Fruit fly (Drosophila melanogaster) whole organism, embryonic: Measurements from ENCODE around the gene CG16813.
A peak's percentile ranks its signal among the peaks of the same experiment; 100 is the strongest.

Source experiments
- Bgb ChIP-seq: fragments of 200-800 bp; sonication (Bioruptor generic); IDR thresholded peaks from 2 replicates; pipeline ENCODE4 v1.3.6; 2022; ENCODE audit warnings: missing biosample characterization, missing genetic modification characterization; ENCODE audit not compliant: partially characterized antibody
- CG10274 ChIP-seq: fragments of 200-800 bp; sonication (Bioruptor generic); optimal IDR thresholded peaks from 3 replicates; lab custom pipeline; 2017; ENCODE audit warnings: missing biosample characterization, mild to moderate bottlenecking, missing genetic modification characterization
- CG10543 ChIP-seq: fragments of 200-800 bp; sonication (Bioruptor generic); optimal IDR thresholded peaks from 3 replicates; lab custom pipeline; 2017; ENCODE audit warnings: missing biosample characterization, mild to moderate bottlenecking, missing genetic modification characterization, moderate library complexity
- CG10654 ChIP-seq: fragments of 200-800 bp; sonication (Bioruptor generic); optimal IDR thresholded peaks from 2 replicates; lab custom pipeline; 2016; ENCODE audit warnings: missing biosample characterization, missing genetic modification characterization
- CG12155 ChIP-seq: fragments of 200-800 bp; sonication (Bioruptor generic); optimal IDR thresholded peaks from 3 replicates; lab custom pipeline; 2016; ENCODE audit warnings: missing biosample characterization, missing genetic modification characterization
- CG12299 ChIP-seq: fragments of 200-800 bp; sonication (Bioruptor generic); optimal IDR thresholded peaks from 2 replicates; lab custom pipeline; 2018; ENCODE audit warnings: missing biosample characterization, mild to moderate bottlenecking, missing genetic modification characterization
- CG13624 ChIP-seq: fragments of 200-800 bp; sonication (Bioruptor generic); optimal IDR thresholded peaks from 2 replicates; lab custom pipeline; 2016; ENCODE audit warnings: missing biosample characterization, missing genetic modification characterization
- CG14860 ChIP-seq: fragments of 200-800 bp; sonication (Bioruptor generic); IDR thresholded peaks from 3 replicates; pipeline ENCODE4 v1.3.6; 2022; ENCODE audit warnings: missing biosample characterization, missing genetic modification characterization; ENCODE audit not compliant: partially characterized antibody
- CG15514 ChIP-seq: fragments of 200-800 bp; sonication (Bioruptor generic); optimal IDR thresholded peaks from 3 replicates; lab custom pipeline; 2017; ENCODE audit warnings: missing biosample characterization, missing genetic modification characterization, mild to moderate bottlenecking, moderate library complexity, missing genetic modification reagents
- CG1647 ChIP-seq: fragments of 200-800 bp; sonication (Bioruptor generic); optimal IDR thresholded peaks from 3 replicates; lab custom pipeline; 2016; ENCODE audit warnings: missing biosample characterization, missing genetic modification characterization
- CG16863 ChIP-seq: fragments of 200-800 bp; sonication (Bioruptor generic); optimal IDR thresholded peaks from 3 replicates; lab custom pipeline; 2016; ENCODE audit warnings: missing biosample characterization, missing genetic modification characterization
- CG17802 ChIP-seq: fragments of 200-800 bp; sonication (Bioruptor generic); optimal IDR thresholded peaks from 2 replicates; lab custom pipeline; 2018; ENCODE audit warnings: missing biosample characterization, mild to moderate bottlenecking, missing genetic modification characterization, moderate library complexity
- CG18262 ChIP-seq: fragments of 200-800 bp; optimal IDR thresholded peaks from 3 replicates; lab custom pipeline; 2019; ENCODE audit warnings: missing biosample characterization, mild to moderate bottlenecking, missing genetic modification characterization, moderate library complexity
- CG1832 ChIP-seq: fragments of 200-800 bp; sonication (Bioruptor generic); optimal IDR thresholded peaks from 2 replicates; lab custom pipeline; 2017; ENCODE audit warnings: missing biosample characterization, mild to moderate bottlenecking, missing genetic modification characterization, inconsistent platforms
- CG2116 ChIP-seq: fragments of 200-800 bp; sonication (Bioruptor generic); optimal IDR thresholded peaks from 3 replicates; lab custom pipeline; 2018; ENCODE audit warnings: missing biosample characterization, mild to moderate bottlenecking, missing genetic modification characterization
- CG2199 ChIP-seq: fragments of 200-800 bp; sonication (Bioruptor generic); IDR thresholded peaks from 3 replicates; pipeline ENCODE4 v1.3.6; 2022; ENCODE audit warnings: missing biosample characterization, missing genetic modification characterization
- CG3163 ChIP-seq: fragments of 200-800 bp; sonication (Bioruptor generic); optimal IDR thresholded peaks from 3 replicates; lab custom pipeline; 2016; ENCODE audit warnings: missing biosample characterization, missing genetic modification characterization
- CG4730 ChIP-seq: fragments of 200-800 bp; sonication (Bioruptor generic); IDR thresholded peaks from 2 replicates; pipeline ENCODE4 v1.3.6; 2022; ENCODE audit warnings: missing biosample characterization, missing genetic modification characterization
- CG5180 ChIP-seq: fragments of 200-800 bp; sonication (Bioruptor generic); optimal IDR thresholded peaks from 3 replicates; lab custom pipeline; 2017; ENCODE audit warnings: missing biosample characterization, missing genetic modification characterization, mild to moderate bottlenecking, moderate library complexity, missing genetic modification reagents
- CG7786 ChIP-seq: fragments of 200-800 bp; sonication (Bioruptor generic); optimal IDR thresholded peaks from 2 replicates; lab custom pipeline; 2016; ENCODE audit warnings: missing biosample characterization, missing genetic modification characterization
- CG9817 ChIP-seq: fragments of 200-800 bp; sonication (Bioruptor generic); optimal IDR thresholded peaks from 2 replicates; lab custom pipeline; 2018; ENCODE audit warnings: missing biosample characterization, mild to moderate bottlenecking, missing genetic modification characterization, moderate library complexity
- D19B ChIP-seq: fragments of 200-800 bp; sonication (Bioruptor generic); optimal IDR thresholded peaks from 2 replicates; lab custom pipeline; 2017; ENCODE audit warnings: missing biosample characterization, mild to moderate bottlenecking, missing genetic modification characterization
- Hr78 ChIP-seq, 2 experiments: fragments of 200-800 bp in 1 of 2; fragments of >200 bp in 1 of 2; sonication (Bioruptor generic) in 1 of 2; optimal IDR thresholded peaks; 2 replicates each; lab custom pipeline; 2017 to 2019; ENCODE audit warnings: missing biosample characterization in 2 of 2, missing genetic modification characterization in 2 of 2, mild to moderate bottlenecking in 1 of 2, moderate library complexity in 1 of 2
- Lhr ChIP-seq: fragments of 200-800 bp; sonication (Bioruptor generic); optimal IDR thresholded peaks from 3 replicates; lab custom pipeline; 2017; ENCODE audit warnings: mild to moderate bottlenecking, missing biosample characterization, missing genetic modification reagents, missing genetic modification characterization
- Max ChIP-seq: fragments of 200-800 bp; sonication (Bioruptor generic); optimal IDR thresholded peaks from 2 replicates; lab custom pipeline; 2016; ENCODE audit warnings: missing biosample characterization, mild to moderate bottlenecking, missing genetic modification characterization
- Mes4 ChIP-seq: fragments of 200-800 bp; sonication (Bioruptor generic); optimal IDR thresholded peaks from 2 replicates; lab custom pipeline; 2016; ENCODE audit warnings: missing biosample characterization, missing genetic modification characterization
- Ravus ChIP-seq: fragments of 200-800 bp; sonication (Bioruptor generic); IDR thresholded peaks from 2 replicates; pipeline ENCODE4 v1.3.6; 2022; ENCODE audit warnings: missing biosample characterization, missing genetic modification characterization
- Sry-δ ChIP-seq: fragments of 200-800 bp; sonication (Bioruptor generic); optimal IDR thresholded peaks from 2 replicates; lab custom pipeline; 2016; ENCODE audit warnings: missing biosample characterization, missing genetic modification characterization
- ase ChIP-seq: fragments of 200-800 bp; sonication (Bioruptor generic); IDR thresholded peaks from 3 replicates; pipeline ENCODE4 v1.3.6; 2022; ENCODE audit warnings: missing biosample characterization, missing genetic modification characterization
- caup ChIP-seq: fragments of 200-800 bp; sonication (Bioruptor generic); optimal IDR thresholded peaks from 3 replicates; lab custom pipeline; 2017; ENCODE audit warnings: missing biosample characterization, mild to moderate bottlenecking, missing genetic modification characterization, moderate library complexity; ENCODE audit not compliant: severe bottlenecking
- chif ChIP-seq, 2 experiments: fragments of 200-800 bp; sonication (Bioruptor generic); optimal IDR thresholded peaks; 3 replicates each; lab custom pipeline; 2016; ENCODE audit warnings: missing biosample characterization in 2 of 2, missing genetic modification characterization in 2 of 2
- chn ChIP-seq: fragments of 200-800 bp; sonication (Bioruptor generic); optimal IDR thresholded peaks from 2 replicates; lab custom pipeline; 2016; ENCODE audit warnings: missing biosample characterization, missing genetic modification characterization
- ci ChIP-seq: fragments of 200-800 bp; sonication (Bioruptor generic); IDR thresholded peaks from 3 replicates; pipeline ENCODE4 v1.3.6; 2022; ENCODE audit warnings: missing biosample characterization, missing genetic modification characterization
- dimm ChIP-seq: fragments of 200-800 bp; sonication (Bioruptor generic); IDR thresholded peaks from 2 replicates; pipeline ENCODE4 v1.3.6; 2022; ENCODE audit warnings: missing biosample characterization, missing genetic modification characterization
- fu2 ChIP-seq: fragments of 200-800 bp; sonication (Bioruptor generic); optimal IDR thresholded peaks from 2 replicates; lab custom pipeline; 2016; ENCODE audit warnings: missing biosample characterization, missing genetic modification characterization
- gce ChIP-seq: fragments of 200-800 bp; sonication (Bioruptor generic); IDR thresholded peaks from 3 replicates; pipeline ENCODE4 v1.3.6; 2022; ENCODE audit warnings: missing biosample characterization, missing genetic modification characterization
- gcm2 ChIP-seq: fragments of 200-800 bp; sonication (Bioruptor generic); optimal IDR thresholded peaks from 2 replicates; lab custom pipeline; 2016; ENCODE audit warnings: missing biosample characterization, missing genetic modification characterization
- gem ChIP-seq: fragments of 200-800 bp; sonication (Bioruptor generic); optimal IDR thresholded peaks from 2 replicates; lab custom pipeline; 2019; ENCODE audit warnings: missing biosample characterization, mild to moderate bottlenecking, missing genetic modification characterization, moderate library complexity
- gfzf ChIP-seq: fragments of 200-800 bp; sonication (Bioruptor generic); optimal IDR thresholded peaks from 2 replicates; lab custom pipeline; 2016; ENCODE audit warnings: missing biosample characterization, mild to moderate bottlenecking, missing genetic modification characterization, moderate library complexity
- hb ChIP-seq: fragments of 200-800 bp; sonication (Bioruptor generic); IDR thresholded peaks from 3 replicates; pipeline ENCODE4 v1.3.6; 2022; ENCODE audit warnings: missing biosample characterization, missing genetic modification characterization; ENCODE audit not compliant: partially characterized antibody
- nom ChIP-seq: fragments of 200-800 bp; sonication (Bioruptor generic); optimal IDR thresholded peaks from 2 replicates; lab custom pipeline; 2017; ENCODE audit warnings: missing biosample characterization, missing genetic modification characterization, mild to moderate bottlenecking, moderate library complexity, missing genetic modification reagents
- otp ChIP-seq: fragments of 200-800 bp; sonication (Bioruptor generic); IDR thresholded peaks from 3 replicates; pipeline ENCODE4, ENCODE4 v1.3.6; 2022; ENCODE audit warnings: missing biosample characterization, missing genetic modification characterization
- repo ChIP-seq: fragments of 200-800 bp; sonication (Bioruptor generic); optimal IDR thresholded peaks from 2 replicates; lab custom pipeline; 2016; ENCODE audit warnings: missing biosample characterization, missing genetic modification characterization
- ro ChIP-seq: fragments of 200-800 bp; sonication (Bioruptor generic); IDR thresholded peaks from 2 replicates; pipeline ENCODE4 v1.3.6; 2022; ENCODE audit warnings: missing biosample characterization, missing genetic modification characterization
- schlank ChIP-seq: fragments of 200-800 bp; sonication (Bioruptor generic); optimal IDR thresholded peaks from 2 replicates; lab custom pipeline; 2018; ENCODE audit warnings: missing biosample characterization, mild to moderate bottlenecking, missing genetic modification characterization
- scrt ChIP-seq: fragments of 200-800 bp; sonication (Bioruptor generic); optimal IDR thresholded peaks from 2 replicates; lab custom pipeline; 2018; ENCODE audit warnings: missing biosample characterization, mild to moderate bottlenecking, missing genetic modification characterization, moderate library complexity
- sima ChIP-seq: fragments of 200-800 bp; sonication (Bioruptor generic); optimal IDR thresholded peaks from 2 replicates; lab custom pipeline; 2016; ENCODE audit warnings: missing biosample characterization, missing genetic modification characterization
- tx ChIP-seq: fragments of 200-800 bp; sonication (Bioruptor generic); optimal IDR thresholded peaks from 2 replicates; lab custom pipeline; 2016; ENCODE audit warnings: missing biosample characterization, missing genetic modification characterization
- wek ChIP-seq: fragments of 200-800 bp; sonication (Bioruptor generic); optimal IDR thresholded peaks from 3 replicates; lab custom pipeline; 2018; ENCODE audit warnings: missing biosample characterization, mild to moderate bottlenecking, missing genetic modification characterization, moderate library complexity
- wor ChIP-seq: fragments of 200-800 bp; sonication (Bioruptor generic); IDR thresholded peaks from 2 replicates; pipeline ENCODE4 v1.3.6; 2022; ENCODE audit warnings: missing biosample characterization, missing genetic modification characterization
- zfh2 ChIP-seq: fragments of 200-800 bp; sonication (Bioruptor generic); optimal IDR thresholded peaks from 2 replicates; lab custom pipeline; 2016; ENCODE audit warnings: missing biosample characterization, missing genetic modification characterization

CG16813 gene

dm6 chr2L:13191894-13192293 lies 35.4 kb upstream of the CG16813 start, which contains the start of the genes CG16974 and Edem2 (continued):
- TF ChIP-seq CG18262 (tag; lab: Kevin White, UChicago) (no peak), zfh2 (GFP tag; lab: Kevin White, UChicago) (peak; percentile 58), CG10274 (no peak), CG14860 (GFP tag; lab: Robert Waterston, UW) (no peak), chif (GFP tag; optimal IDR thresholded peaks at IDR 0.05; lab: Kevin White, UChicago) (peak in 1 of 2 experiments; percentile 40), fu2 (no peak), gcm2 (no peak), scrt (GFP tag; lab: Kevin White, UChicago) (no peak), CG12299 (tag; lab: Kevin White, UChicago) (peak; percentile 69), nom (GFP tag; lab: Kevin White, UChicago) (no peak), gce (GFP tag; lab: Robert Waterston, UW) (no peak), hb (GFP tag; lab: Robert Waterston, UW) (no peak), CG5180 (GFP tag; lab: Kevin White, UChicago) (no peak), schlank (tag; lab: Kevin White, UChicago) (no peak), ase (GFP tag; lab: Robert Waterston, UW) (peak; percentile 48; the same call in 2 of the 3 replicates), CG16863 (GFP tag; lab: Kevin White, UChicago) (no peak), Hr78 (GFP tag; optimal IDR thresholded peaks at IDR 0.05; lab: Kevin White, UChicago) (no peak), wor (GFP tag; lab: Robert Waterston, UW) (peak; percentile 20; the same call in 1 of the 2 replicates), CG2199 (GFP tag; lab: Robert Waterston, UW) (no peak), CG10543 (GFP tag; lab: Kevin White, UChicago) (no peak), Lhr (GFP tag; lab: Kevin White, UChicago) (peak; percentile 89), CG4730 (peak; percentile 69), sima (no peak), chn (GFP tag; lab: Kevin White, UChicago) (peak; percentile 68), Bgb (GFP tag; lab: Robert Waterston, UW) (no peak), otp (GFP tag; lab: Robert Waterston, UW) (0 out of 3 replicates have a peak, but pooled peaks have one; percentile 53), Max (GFP tag; lab: Kevin White, UChicago) (peak; percentile 60), caup (GFP tag; lab: Kevin White, UChicago) (peak; percentile 64), CG1832 (GFP tag; lab: Kevin White, UChicago) (no peak), D19B (GFP tag; lab: Kevin White, UChicago) (no peak), CG10654 (GFP tag; lab: Kevin White, UChicago) (peak; percentile 73), wek (no peak), CG13624 (GFP tag; lab: Kevin White, UChicago) (no peak), Sry-δ (peak; percentile 3), repo (GFP tag; lab: Kevin White, UChicago) (no peak), gem (no peak), CG1647 (GFP tag; lab: Kevin White, UChicago) (peak; percentile 39), dimm (GFP tag; lab: Robert Waterston, UW) (no peak), ro (GFP tag; lab: Robert Waterston, UW) (no peak), gfzf (GFP tag; lab: Kevin White, UChicago) (peak; percentile 73), CG3163 (no peak), CG9817 (tag; lab: Kevin White, UChicago) (peak; percentile 68), Mes4 (no peak), Ravus (GFP tag; lab: Robert Waterston, UW) (peak; percentile 13; the same call in 1 of the 2 replicates), CG2116 (peak; percentile 74), CG7786 (GFP tag; lab: Kevin White, UChicago) (no peak), CG15514 (no peak), tx (no peak), ci (GFP tag; lab: Robert Waterston, UW) (peak; percentile 80), CG12155 (GFP tag; lab: Kevin White, UChicago) (peak; percentile 84), CG17802 (tag; lab: Kevin White, UChicago) (peak; percentile 20)
